Worm (Caenorhabditis elegans) whole organism, early embryonic: ENCODE measurements around the gene ZK686.1.

Source experiments
- B0310.2 ChIP-seq: sonication (generic microtip); optimal IDR thresholded peaks from 2 replicates; lab custom pipeline; 2016; ENCODE audit warnings: mild to moderate bottlenecking, missing genetic modification characterization, missing compliant biosample characterization
- F13C5.2 ChIP-seq: sonication (generic microtip); optimal IDR thresholded peaks from 2 replicates; lab custom pipeline; 2017; ENCODE audit warnings: mild to moderate bottlenecking, missing genetic modification characterization, inconsistent platforms, missing compliant biosample characterization
- aly-1 ChIP-seq: sonication (generic microtip); optimal IDR thresholded peaks from 2 replicates; lab custom pipeline; 2016; ENCODE audit warnings: missing genetic modification characterization, missing compliant biosample characterization
- ama-1 ChIP-seq: fragments of 150-350 bp; optimal IDR thresholded peaks from 2 replicates; lab custom pipeline; 2014
- ceh-13 ChIP-seq: fragments of 200-800 bp; sonication (Bioruptor generic); optimal IDR thresholded peaks from 2 replicates; lab custom pipeline; 2018; ENCODE audit warnings: mild to moderate bottlenecking, missing genetic modification characterization, missing compliant biosample characterization
- ceh-36 ChIP-seq: sonication (generic microtip); optimal IDR thresholded peaks from 2 replicates; lab custom pipeline; 2016; ENCODE audit warnings: missing genetic modification characterization, inconsistent platforms, missing compliant biosample characterization
- ets-7 ChIP-seq: sonication (generic microtip); optimal IDR thresholded peaks from 2 replicates; lab custom pipeline; 2016; ENCODE audit warnings: missing genotype, missing genetic modification characterization, missing compliant biosample characterization
- flt-1 ChIP-seq: fragments of 200-800 bp; sonication (Bioruptor generic); IDR thresholded peaks from 2 replicates; pipeline ENCODE4 v1.3.6; 2022; ENCODE audit warnings: missing genetic modification characterization, missing compliant biosample characterization
- hmbx-1 ChIP-seq: sonication (generic microtip); optimal IDR thresholded peaks from 2 replicates; lab custom pipeline; 2016; ENCODE audit warnings: mild to moderate bottlenecking, missing genetic modification characterization, missing compliant biosample characterization
- hmg-4 ChIP-seq: fragments of 200-800 bp; sonication (Bioruptor generic); optimal IDR thresholded peaks from 2 replicates; lab custom pipeline; 2018; ENCODE audit warnings: mild to moderate bottlenecking, missing genetic modification characterization, missing compliant biosample characterization
- hnd-1 ChIP-seq: sonication (generic microtip); optimal IDR thresholded peaks from 2 replicates; lab custom pipeline; 2016; ENCODE audit warnings: missing genetic modification characterization, missing compliant biosample characterization
- pes-1 ChIP-seq: fragments of 200-800 bp; sonication (Bioruptor generic); IDR thresholded peaks from 2 replicates; pipeline ENCODE4 v1.3.6; 2022; ENCODE audit warnings: missing genetic modification reagents, missing genetic modification characterization, missing compliant biosample characterization
- scrt-1 ChIP-seq: fragments of 200-800 bp; sonication (Bioruptor generic); IDR thresholded peaks from 2 replicates; pipeline ENCODE4 v1.3.6; 2022; ENCODE audit warnings: missing genetic modification characterization, missing compliant biosample characterization
- sea-1 ChIP-seq: fragments of 200-800 bp; sonication (Bioruptor generic); conservative IDR thresholded peaks from 2 replicates; pipeline ENCODE4 v1.3.6; 2022; ENCODE audit warnings: missing genetic modification characterization, missing compliant biosample characterization
- tbx-11 ChIP-seq: fragments of 200-800 bp; sonication (Bioruptor generic); IDR thresholded peaks from 2 replicates; pipeline ENCODE4 v1.3.6; 2022; ENCODE audit warnings: missing genetic modification characterization, missing compliant biosample characterization
- tbx-37 ChIP-seq: fragments of 200-800 bp; sonication (Bioruptor generic); conservative IDR thresholded peaks from 2 replicates; pipeline ENCODE4 v1.3.6; 2022; ENCODE audit warnings: missing genetic modification reagents, missing genetic modification characterization, missing compliant biosample characterization
- tra-4 ChIP-seq: sonication (generic microtip); optimal IDR thresholded peaks from 2 replicates; lab custom pipeline; 2017; ENCODE audit warnings: missing genetic modification characterization, missing compliant biosample characterization

The ZK686.1 gene

DNA sequence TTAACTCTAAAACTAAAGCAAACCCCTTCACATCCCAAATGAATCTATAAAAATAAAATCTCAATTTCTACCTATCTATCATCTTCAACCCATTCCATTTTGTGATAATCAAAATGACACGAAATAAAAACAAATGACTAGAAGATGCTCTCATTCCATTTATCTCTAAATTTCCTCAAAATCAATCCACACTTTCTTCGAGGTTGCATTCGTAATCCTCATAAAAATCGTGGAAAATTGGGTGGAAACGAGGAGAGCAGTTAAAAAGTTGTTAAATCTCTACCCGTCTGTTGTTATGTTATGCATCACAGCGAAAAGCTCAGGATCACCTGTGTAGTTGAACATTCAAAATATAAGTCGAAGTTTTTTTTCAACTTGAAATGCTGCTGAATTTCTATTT lies 34.0 kb downstream of the ZK686.1 start:
- TF ChIP-seq pes-1 (GFP tag; lab: Robert Waterston, UW) (no peak), sea-1 (GFP tag; lab: Robert Waterston, UW) (no peak), ceh-13 (GFP tag; lab: Kevin White, UChicago) (no peak), tra-4 (tag; lab: Kevin White, UChicago) (no peak), tbx-37 (no peak), scrt-1 (GFP tag; lab: Robert Waterston, UW) (no peak), aly-1 (no peak), F13C5.2 (tag; lab: Kevin White, UChicago) (no peak), B0310.2 (tag; lab: Kevin White, UChicago) (no peak), hmbx-1 (no peak), ets-7 (no peak), hnd-1 (tag; lab: Kevin White, UChicago) (no peak), flt-1 (GFP tag; lab: Robert Waterston, UW) (no peak), ceh-36 (tag; lab: Kevin White, UChicago) (no peak), ama-1 (no peak), hmg-4 (GFP tag; lab: Kevin White, UChicago) (no peak), tbx-11 (GFP tag; lab: Robert Waterston, UW) (no peak)

DNA sequence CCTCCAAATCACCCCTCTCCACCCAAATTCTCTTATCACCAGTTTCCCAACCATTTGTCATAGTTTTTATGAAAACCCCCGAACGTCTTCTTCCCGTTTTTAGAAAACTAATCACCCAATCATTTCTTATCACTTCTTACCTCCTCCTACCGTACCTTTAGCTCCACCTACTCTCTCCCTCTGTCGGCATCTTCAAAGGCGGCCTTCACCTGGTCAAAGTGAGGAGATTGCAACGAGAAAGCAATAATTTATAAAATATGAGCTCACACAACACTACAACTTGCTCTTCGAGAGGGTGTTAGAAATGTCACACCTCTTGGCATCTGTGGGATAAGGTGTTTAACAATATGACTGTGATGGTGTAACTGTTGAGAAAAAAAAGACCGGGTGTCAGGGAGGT lies 36.1 kb downstream of the ZK686.1 start:
- TF ChIP-seq ets-7 (no peak), hnd-1 (tag; lab: Kevin White, UChicago) (no peak), ceh-36 (tag; lab: Kevin White, UChicago) (no peak), B0310.2 (tag; lab: Kevin White, UChicago) (no peak), flt-1 (GFP tag; lab: Robert Waterston, UW) (no peak), ama-1 (no peak), tra-4 (tag; lab: Kevin White, UChicago) (no peak), pes-1 (GFP tag; lab: Robert Waterston, UW) (no peak), F13C5.2 (tag; lab: Kevin White, UChicago) (no peak), sea-1 (GFP tag; lab: Robert Waterston, UW) (no peak), tbx-11 (GFP tag; lab: Robert Waterston, UW) (no peak), hmg-4 (GFP tag; lab: Kevin White, UChicago) (no peak), scrt-1 (GFP tag; lab: Robert Waterston, UW) (no peak), ceh-13 (GFP tag; lab: Kevin White, UChicago) (no peak), hmbx-1 (no peak), aly-1 (no peak), tbx-37 (no peak)

DNA sequence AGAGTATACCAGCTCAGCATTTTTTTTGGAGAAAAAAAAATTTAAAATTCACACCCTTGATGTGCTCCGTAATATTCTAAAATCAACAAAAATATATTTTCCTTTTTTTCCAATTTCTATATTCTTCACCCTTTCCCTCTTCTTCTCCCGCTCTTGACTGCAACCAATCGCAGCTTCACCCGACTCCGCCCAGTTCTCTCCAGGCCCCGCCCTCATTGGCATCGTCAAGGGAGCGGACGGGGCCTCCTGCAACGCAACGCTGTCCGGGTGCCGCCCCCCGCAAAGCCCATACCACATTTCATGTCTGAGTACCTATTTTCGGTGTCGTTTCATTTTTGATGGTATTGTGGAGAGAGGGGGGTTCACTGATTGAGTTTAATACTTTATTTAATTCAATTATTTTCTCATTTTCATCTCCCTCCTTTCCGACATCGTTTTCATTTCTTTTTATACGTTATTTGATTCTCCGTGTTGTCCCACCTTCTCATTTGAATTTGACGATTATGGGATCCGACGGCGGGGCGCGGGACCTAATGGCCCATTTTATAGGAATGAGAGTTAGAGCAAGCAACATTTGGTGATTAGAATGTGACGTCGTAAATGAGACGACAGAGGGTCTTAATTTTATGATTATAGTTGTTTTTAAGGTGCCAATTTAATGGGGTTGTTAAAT lies 39.4 kb downstream of the ZK686.1 start:
- no peak for TF ChIP-seq B0310.2 (tag; lab: Kevin White, UChicago)
- no peak for TF ChIP-seq hmg-4 (GFP tag; lab: Kevin White, UChicago)
- no peak for TF ChIP-seq hmbx-1

DNA sequence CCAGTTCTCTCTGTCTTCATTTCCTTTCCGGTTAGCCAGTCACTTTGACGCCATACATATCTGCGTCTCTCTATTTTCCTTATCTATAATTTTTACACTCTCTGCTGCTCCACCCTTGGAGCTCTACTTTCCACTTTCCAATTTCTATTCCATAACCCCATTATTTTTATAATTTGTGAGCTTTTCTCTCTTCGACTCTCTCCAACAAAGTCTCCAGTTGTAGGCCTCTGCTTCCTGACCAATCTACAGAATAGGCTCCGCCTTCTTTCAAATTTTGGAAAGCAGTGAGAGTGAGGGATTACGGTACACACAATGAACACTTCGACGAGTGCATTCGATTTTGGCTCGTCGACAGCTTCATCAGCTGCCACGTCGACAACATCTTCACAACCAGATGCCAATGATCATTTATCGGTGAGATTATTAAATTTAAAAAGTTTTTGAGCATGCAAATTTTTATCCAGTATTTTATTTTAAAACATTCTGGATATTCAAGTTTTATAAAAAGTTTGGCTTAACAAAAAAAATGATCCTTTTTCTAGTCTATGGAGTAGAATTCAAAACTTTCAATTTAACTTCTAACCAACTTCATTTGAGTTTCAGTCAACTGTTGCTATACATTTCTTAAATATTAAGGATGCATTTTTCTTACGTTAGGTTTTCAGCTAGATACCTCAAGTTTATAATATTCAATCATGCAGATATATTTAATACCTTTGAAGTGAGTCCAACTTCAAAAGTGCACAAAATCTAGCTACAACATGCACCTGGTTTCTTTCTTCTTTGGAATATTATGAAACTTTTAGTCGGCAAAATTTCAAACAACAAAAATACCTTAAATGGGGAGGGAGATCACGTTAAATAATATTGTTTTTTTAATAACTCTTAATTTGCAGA lies 41.5 kb downstream of the ZK686.1 start, which contains the start of gene egl-5:
Gene egl-5 (plus strand): TSS at position 216 of the 897 bp plus-strand sequence.
- TF ChIP-seq scrt-1 (GFP tag; lab: Robert Waterston, UW) (no peak), tbx-11 (GFP tag; lab: Robert Waterston, UW) (no peak), hmbx-1 (no peak), ceh-36 (tag; lab: Kevin White, UChicago) (no peak), ama-1 (no peak), B0310.2 (tag; lab: Kevin White, UChicago) (no peak), tbx-37 (no peak), aly-1 (no peak), flt-1 (GFP tag; lab: Robert Waterston, UW) (no peak), hnd-1 (tag; lab: Kevin White, UChicago) (no peak), hmg-4 (GFP tag; lab: Kevin White, UChicago) (no peak), ets-7 (no peak), pes-1 (GFP tag; lab: Robert Waterston, UW) (no peak), F13C5.2 (tag; lab: Kevin White, UChicago) (no peak)

DNA sequence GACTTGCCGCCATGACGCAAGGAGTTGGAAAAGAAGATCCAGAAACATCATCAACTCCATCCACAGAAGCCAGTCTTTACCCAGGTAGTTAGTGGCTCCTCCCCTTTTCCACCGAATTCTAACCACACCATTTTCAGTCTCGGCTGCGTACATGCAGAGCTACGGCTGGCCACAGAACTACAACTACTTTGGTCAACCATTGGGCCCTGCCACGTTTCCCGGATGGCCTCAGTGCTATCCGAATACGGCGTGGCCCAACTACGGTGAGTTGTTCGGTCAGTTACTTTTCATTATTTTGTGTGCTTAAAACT lies 42.1 kb downstream of the ZK686.1 start:
- TF ChIP-seq ets-7 (no peak), ceh-13 (GFP tag; lab: Kevin White, UChicago) (no peak), tra-4 (tag; lab: Kevin White, UChicago) (no peak), aly-1 (no peak), sea-1 (GFP tag; lab: Robert Waterston, UW) (no peak), hmbx-1 (no peak), flt-1 (GFP tag; lab: Robert Waterston, UW) (no peak), hnd-1 (tag; lab: Kevin White, UChicago) (no peak), pes-1 (GFP tag; lab: Robert Waterston, UW) (no peak), B0310.2 (tag; lab: Kevin White, UChicago) (no peak), scrt-1 (GFP tag; lab: Robert Waterston, UW) (no peak), tbx-37 (no peak), tbx-11 (GFP tag; lab: Robert Waterston, UW) (no peak), ceh-36 (tag; lab: Kevin White, UChicago) (no peak), ama-1 (no peak), F13C5.2 (tag; lab: Kevin White, UChicago) (no peak), hmg-4 (GFP tag; lab: Kevin White, UChicago) (no peak)

DNA sequence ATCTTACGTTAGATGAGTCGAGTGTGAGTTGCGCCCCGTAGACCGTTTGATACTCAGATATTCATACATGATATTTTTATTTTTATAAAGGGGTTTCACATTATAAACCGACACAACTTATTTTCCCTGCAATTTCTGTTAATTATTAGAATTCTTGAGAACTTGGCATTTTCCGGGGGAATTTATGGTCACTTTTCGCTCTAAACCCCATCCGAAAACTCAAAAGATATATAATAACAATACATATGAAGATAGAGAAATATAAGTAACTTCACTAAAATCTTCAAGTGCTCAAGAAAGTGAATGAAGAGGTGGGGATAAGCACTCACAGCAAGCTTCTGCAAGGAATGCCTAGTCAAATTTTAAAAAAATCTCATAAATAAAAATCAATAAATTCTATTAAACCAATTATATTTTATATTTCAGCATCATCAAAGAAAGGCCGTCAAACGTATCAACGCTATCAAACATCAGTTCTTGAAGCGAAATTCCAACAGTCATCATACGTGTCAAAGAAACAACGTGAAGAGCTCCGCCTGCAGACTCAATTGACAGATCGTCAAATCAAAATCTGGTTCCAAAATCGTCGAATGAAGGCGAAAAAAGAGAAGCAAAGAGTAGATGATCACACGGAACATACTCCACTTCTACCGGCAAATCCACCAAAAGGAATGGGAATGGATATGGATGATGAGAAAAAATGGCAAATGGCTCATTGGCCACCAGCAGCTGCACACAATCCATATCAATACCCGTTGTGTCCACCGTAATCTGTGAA lies 42.8 kb downstream of the ZK686.1 start:
- TF ChIP-seq ets-7 (no peak), hnd-1 (tag; lab: Kevin White, UChicago) (no peak), ceh-36 (tag; lab: Kevin White, UChicago) (no peak), flt-1 (GFP tag; lab: Robert Waterston, UW) (no peak), tbx-11 (GFP tag; lab: Robert Waterston, UW) (no peak), ceh-13 (GFP tag; lab: Kevin White, UChicago) (no peak), scrt-1 (GFP tag; lab: Robert Waterston, UW) (no peak), pes-1 (GFP tag; lab: Robert Waterston, UW) (no peak), hmg-4 (GFP tag; lab: Kevin White, UChicago) (no peak), hmbx-1 (no peak), tra-4 (tag; lab: Kevin White, UChicago) (no peak)
